Worm (Caenorhabditis elegans) whole organism, mixed stage, embryonic: Measurements from ENCODE around the gene Y17D7C.6.

Experiments used
- elt-3 ChIP-seq: fragments of 150-350 bp; optimal IDR thresholded peaks from 2 replicates; lab custom pipeline; 2014; ENCODE audit warnings: missing biosample characterization, missing genetic modification characterization
- flh-1 ChIP-seq: fragments of 200-800 bp; sonication (Bioruptor generic); optimal IDR thresholded peaks from 2 replicates; lab custom pipeline; 2018; ENCODE audit warnings: mild to moderate bottlenecking, missing genetic modification characterization, moderate library complexity, missing compliant biosample characterization
- lin-13 ChIP-seq: fragments of 150-350 bp; optimal IDR thresholded peaks from 2 replicates; lab custom pipeline; 2014; ENCODE audit warnings: missing biosample characterization, missing genetic modification characterization
- lin-32 ChIP-seq: fragments of 200-800 bp; sonication (Bioruptor generic); optimal IDR thresholded peaks from 2 replicates; lab custom pipeline; 2018; ENCODE audit warnings: mild to moderate bottlenecking, missing genetic modification characterization, missing compliant biosample characterization
- mep-1 ChIP-seq: fragments of 150-350 bp; optimal IDR thresholded peaks from 2 replicates; lab custom pipeline; 2017; ENCODE audit warnings: missing biosample characterization, missing genetic modification reagents, missing genetic modification characterization, inconsistent platforms
- nhr-28 ChIP-seq: fragments of 150-350 bp; optimal IDR thresholded peaks from 2 replicates; lab custom pipeline; 2014; ENCODE audit warnings: missing biosample characterization, missing genetic modification characterization
- nhr-76 ChIP-seq: sonication (generic microtip); optimal IDR thresholded peaks from 2 replicates; lab custom pipeline; 2017; ENCODE audit warnings: missing biosample characterization, missing genetic modification characterization
- pha-4 ChIP-seq: fragments of 150-350 bp; optimal IDR thresholded peaks from 2 replicates; lab custom pipeline; 2018; ENCODE audit warnings: missing biosample characterization, missing genetic modification reagents, missing genetic modification characterization
- snpc-4 ChIP-seq: fragments of 150-350 bp; optimal IDR thresholded peaks from 2 replicates; lab custom pipeline; 2014; ENCODE audit warnings: missing biosample characterization, missing genetic modification characterization
- unc-39 ChIP-seq: fragments of 150-350 bp; optimal IDR thresholded peaks from 2 replicates; lab custom pipeline; 2014; ENCODE audit warnings: missing biosample characterization, missing genetic modification characterization
- unc-62 ChIP-seq: fragments of 150-350 bp; optimal IDR thresholded peaks from 2 replicates; lab custom pipeline; 2014; ENCODE audit warnings: missing biosample characterization, missing genetic modification reagents, missing genetic modification characterization
- ztf-11 ChIP-seq: fragments of 150-350 bp; optimal IDR thresholded peaks from 2 replicates; lab custom pipeline; 2014; ENCODE audit warnings: missing biosample characterization, missing genetic modification characterization

DNA sequence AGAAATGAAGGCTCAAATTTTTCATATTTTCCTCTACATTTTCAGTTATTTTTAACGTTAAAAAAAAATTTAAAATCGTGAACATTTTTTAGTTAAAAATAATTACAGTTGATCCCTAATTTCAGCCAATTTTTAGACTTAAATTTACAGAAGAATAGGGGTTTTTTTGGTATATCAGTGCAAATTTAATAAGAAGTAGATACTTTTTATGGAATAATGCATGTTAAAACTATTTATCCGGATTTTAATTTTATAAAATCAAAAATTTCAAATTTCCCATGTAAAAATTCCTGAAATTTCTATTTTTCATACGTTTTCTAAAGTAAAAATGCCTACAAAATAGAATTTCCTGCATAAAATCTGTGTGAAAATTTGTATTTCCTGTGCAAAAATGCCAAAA lies 14.5 kb downstream of the Y17D7C.6 start:
- no peak for TF ChIP-seq ztf-11
- no peak for TF ChIP-seq pha-4
- no peak for TF ChIP-seq lin-32
- no peak for TF ChIP-seq snpc-4
- no peak for TF ChIP-seq flh-1 (GFP tag; lab: Kevin White, UChicago)
- TF ChIP-seq nhr-28 (tag; lab: Kevin White, UChicago) = no peak
- no peak for TF ChIP-seq unc-62 (GFP tag; lab: Kevin White, UChicago)
- no peak for TF ChIP-seq elt-3 (tag; lab: Kevin White, UChicago)
- no peak for TF ChIP-seq unc-39 (tag; lab: Kevin White, UChicago)
- TF ChIP-seq mep-1 (tag; lab: Kevin White, UChicago) = no peak
- no peak for TF ChIP-seq lin-13 (tag; lab: Kevin White, UChicago)
- no peak for TF ChIP-seq nhr-76
